Worm (Caenorhabditis elegans) whole organism, L3 larva: ENCODE measurements around the gene act-2.

Experiments
- nhr-11 ChIP-seq: fragments of 150-350 bp; optimal IDR thresholded peaks from 2 replicates; lab custom pipeline; 2014; ENCODE audit warnings: missing biosample characterization, missing genetic modification characterization
- nhr-237 ChIP-seq: fragments of 150-350 bp; optimal IDR thresholded peaks from 2 replicates; lab custom pipeline; 2014; ENCODE audit warnings: missing biosample characterization, missing genetic modification characterization
- snpc-4 ChIP-seq: fragments of 150-350 bp; optimal IDR thresholded peaks from 2 replicates; lab custom pipeline; 2014; ENCODE audit warnings: missing biosample characterization, missing genetic modification characterization
- unc-62 ChIP-seq: fragments of 150-350 bp; sonication (generic microtip); optimal IDR thresholded peaks from 4 replicates; lab custom pipeline; 2014; ENCODE audit warnings: missing biosample characterization, missing genetic modification reagents, missing genetic modification characterization

ce11 chrV:11076028-11076402, 1.9 kb downstream of the act-2 start:
- TF ChIP-seq snpc-4 (no peak), unc-62 (no peak), nhr-237 (tag; lab: Kevin White, UChicago) (no peak), nhr-11 (tag; lab: Kevin White, UChicago) (no peak)
